Fruit fly (Drosophila melanogaster) whole organism, embryonic: ENCODE measurements around the gene Adck5.

Source experiments
- Ada2b ChIP-seq: fragments of 200-800 bp; sonication (Bioruptor generic); IDR thresholded peaks from 2 replicates; pipeline ENCODE4 v1.3.6; 2022; ENCODE audit warnings: missing biosample characterization, missing genetic modification characterization
- B-H1 ChIP-seq: fragments of 200-800 bp; sonication (Bioruptor generic); IDR thresholded peaks from 3 replicates; pipeline ENCODE4 v1.3.6; 2022; ENCODE audit warnings: missing biosample characterization, missing genetic modification characterization
- C15 ChIP-seq: fragments of 200-800 bp; sonication (Bioruptor generic); IDR thresholded peaks from 3 replicates; pipeline ENCODE4 v1.3.6; 2022; ENCODE audit warnings: missing biosample characterization, missing genetic modification characterization
- CG12299 ChIP-seq: fragments of 200-800 bp; sonication (Bioruptor generic); optimal IDR thresholded peaks from 2 replicates; lab custom pipeline; 2018; ENCODE audit warnings: missing biosample characterization, mild to moderate bottlenecking, missing genetic modification characterization
- CG13424 ChIP-seq: fragments of 200-800 bp; sonication (Bioruptor generic); optimal IDR thresholded peaks from 2 replicates; lab custom pipeline; 2019; ENCODE audit warnings: missing biosample characterization, mild to moderate bottlenecking, missing genetic modification characterization, moderate library complexity
- CG1529 ChIP-seq: fragments of 200-800 bp; sonication (Bioruptor generic); optimal IDR thresholded peaks from 3 replicates; lab custom pipeline; 2018; ENCODE audit warnings: missing biosample characterization, missing genetic modification characterization
- CG1602 ChIP-seq: fragments of 200-800 bp; sonication (Bioruptor generic); optimal IDR thresholded peaks from 3 replicates; lab custom pipeline; 2016; ENCODE audit warnings: missing biosample characterization, missing genetic modification characterization
- CG17328 ChIP-seq: fragments of 200-800 bp; sonication (Bioruptor generic); IDR thresholded peaks from 2 replicates; pipeline ENCODE4 v1.3.6; 2022; ENCODE audit warnings: missing biosample characterization, missing genetic modification characterization
- CG17359 ChIP-seq: fragments of 200-800 bp; sonication (Bioruptor generic); optimal IDR thresholded peaks from 3 replicates; lab custom pipeline; 2018; ENCODE audit warnings: missing biosample characterization, mild to moderate bottlenecking, missing genetic modification characterization, moderate library complexity
- CG17829 ChIP-seq: fragments of 200-800 bp; optimal IDR thresholded peaks from 2 replicates; lab custom pipeline; 2019; ENCODE audit warnings: missing biosample characterization, mild to moderate bottlenecking, missing genetic modification characterization, moderate library complexity
- CG18764 ChIP-seq: fragments of 200-800 bp; sonication (Bioruptor generic); optimal IDR thresholded peaks from 3 replicates; lab custom pipeline; 2016; ENCODE audit warnings: missing biosample characterization, missing genetic modification characterization
- CG31224 ChIP-seq: fragments of 200-800 bp; sonication (Bioruptor generic); IDR thresholded peaks from 2 replicates; pipeline ENCODE4 v1.3.6; 2022; ENCODE audit warnings: missing biosample characterization, missing genetic modification characterization
- CG34422 ChIP-seq: fragments of 200-800 bp; sonication (Bioruptor generic); IDR thresholded peaks from 3 replicates; pipeline ENCODE4 v1.3.6; 2022; ENCODE audit warnings: missing biosample characterization, missing genetic modification characterization
- CG4328 ChIP-seq: fragments of 200-800 bp; sonication (Bioruptor generic); optimal IDR thresholded peaks from 3 replicates; lab custom pipeline; 2017; ENCODE audit warnings: missing biosample characterization, missing genetic modification reagents, missing genetic modification characterization
- CkIIα-i1 ChIP-seq: fragments of 200-800 bp; sonication (Bioruptor generic); IDR thresholded peaks from 2 replicates; pipeline ENCODE4 v1.3.6; 2022; ENCODE audit warnings: missing biosample characterization, missing genetic modification characterization
- D19A ChIP-seq: fragments of 200-800 bp; optimal IDR thresholded peaks from 3 replicates; lab custom pipeline; 2019; ENCODE audit warnings: missing biosample characterization, mild to moderate bottlenecking, missing genetic modification characterization, moderate library complexity
- Dll ChIP-seq: fragments of 200-800 bp; sonication (Bioruptor generic); IDR thresholded peaks from 4 replicates; pipeline ENCODE4 v1.3.6; 2022; ENCODE audit warnings: missing biosample characterization, missing genetic modification characterization; ENCODE audit not compliant: partially characterized antibody
- Dp ChIP-seq: fragments of 200-800 bp; sonication (Bioruptor generic); optimal IDR thresholded peaks from 2 replicates; lab custom pipeline; 2018; ENCODE audit warnings: missing biosample characterization, mild to moderate bottlenecking, missing genetic modification characterization, moderate library complexity
- Ets97D ChIP-seq: fragments of 200-800 bp; sonication (Bioruptor generic); optimal IDR thresholded peaks from 3 replicates; lab custom pipeline; 2016; ENCODE audit warnings: missing biosample characterization, missing genetic modification characterization
- HLH54F ChIP-seq: fragments of 200-800 bp; sonication (Bioruptor generic); optimal IDR thresholded peaks from 3 replicates; lab custom pipeline; 2016; ENCODE audit warnings: missing biosample characterization, missing genetic modification characterization
- Hr51 ChIP-seq, 2 experiments: fragments of 200-800 bp; sonication (Bioruptor generic); optimal IDR thresholded peaks; 2 replicates in 1 of 2; 3 replicates in 1 of 2; lab custom pipeline; 2016 to 2018; ENCODE audit warnings: missing biosample characterization in 2 of 2, missing genetic modification characterization in 2 of 2, mild to moderate bottlenecking in 1 of 2, moderate library complexity in 1 of 2
- Jarid2 ChIP-seq: fragments of 200-800 bp; sonication (Bioruptor generic); optimal IDR thresholded peaks from 3 replicates; lab custom pipeline; 2017; ENCODE audit warnings: mild to moderate bottlenecking, missing biosample characterization, missing genetic modification reagents, missing genetic modification characterization
- MBD-R2 ChIP-seq: fragments of 200-800 bp; sonication (Bioruptor generic); IDR thresholded peaks from 2 replicates; pipeline ENCODE4 v1.3.6; 2022; ENCODE audit warnings: missing biosample characterization, missing genetic modification characterization
- MTF-1 ChIP-seq: fragments of 200-800 bp; sonication (Bioruptor generic); optimal IDR thresholded peaks from 2 replicates; lab custom pipeline; 2018; ENCODE audit warnings: missing biosample characterization, mild to moderate bottlenecking, missing genetic modification characterization, borderline replicate concordance
- Optix ChIP-seq: fragments of 200-800 bp; sonication (Bioruptor generic); IDR thresholded peaks from 3 replicates; pipeline ENCODE4 v1.3.6; 2022; ENCODE audit warnings: missing biosample characterization, missing genetic modification characterization
- PHDP ChIP-seq: fragments of 200-800 bp; sonication (Bioruptor generic); optimal IDR thresholded peaks from 3 replicates; lab custom pipeline; 2018; ENCODE audit warnings: missing biosample characterization, mild to moderate bottlenecking, missing genetic modification characterization, moderate library complexity
- Ssrp ChIP-seq: fragments of 200-800 bp; sonication (Bioruptor generic); optimal IDR thresholded peaks from 2 replicates; lab custom pipeline; 2018; ENCODE audit warnings: missing biosample characterization, mild to moderate bottlenecking, missing genetic modification characterization, moderate library complexity
- bab2 ChIP-seq: fragments of 200-800 bp; sonication (Bioruptor generic); optimal IDR thresholded peaks from 2 replicates; lab custom pipeline; 2016; ENCODE audit warnings: missing biosample characterization, missing genetic modification characterization
- bbx ChIP-seq: fragments of 200-800 bp; sonication (Bioruptor generic); IDR thresholded peaks from 2 replicates; pipeline ENCODE4 v1.3.6; 2022; ENCODE audit warnings: missing biosample characterization, missing genetic modification characterization; ENCODE audit not compliant: partially characterized antibody
- cg ChIP-seq: fragments of 200-800 bp; sonication (Bioruptor generic); optimal IDR thresholded peaks from 3 replicates; lab custom pipeline; 2019; ENCODE audit warnings: missing biosample characterization, mild to moderate bottlenecking, missing genetic modification characterization, moderate library complexity
- crp ChIP-seq, 2 experiments: fragments of 200-800 bp; sonication (Bioruptor generic); optimal IDR thresholded peaks; 2 replicates in 1 of 2; 3 replicates in 1 of 2; lab custom pipeline; 2017; ENCODE audit warnings: missing biosample characterization in 2 of 2, missing genetic modification characterization in 2 of 2, mild to moderate bottlenecking in 1 of 2, moderate library complexity in 1 of 2
- danr ChIP-seq: fragments of 200-800 bp; sonication (Bioruptor generic); IDR thresholded peaks from 2 replicates; pipeline ENCODE4 v1.3.6; 2022; ENCODE audit warnings: missing biosample characterization, missing genetic modification characterization
- esg ChIP-seq: fragments of 200-800 bp; sonication (Bioruptor generic); conservative IDR thresholded peaks from 2 replicates; pipeline ENCODE4 v1.3.6; 2022; ENCODE audit warnings: missing biosample characterization, missing genetic modification characterization
- fd3F ChIP-seq: fragments of 200-800 bp; sonication (Bioruptor generic); optimal IDR thresholded peaks from 2 replicates; lab custom pipeline; 2018; ENCODE audit warnings: missing biosample characterization, mild to moderate bottlenecking, missing genetic modification characterization, moderate library complexity
- gcm ChIP-seq: fragments of 200-800 bp; sonication (Bioruptor generic); optimal IDR thresholded peaks from 2 replicates; lab custom pipeline; 2019; ENCODE audit warnings: missing biosample characterization, mild to moderate bottlenecking, missing genetic modification characterization, moderate library complexity
- gsb-n ChIP-seq: fragments of 200-800 bp; sonication (Bioruptor generic); optimal IDR thresholded peaks from 3 replicates; lab custom pipeline; 2018; ENCODE audit warnings: missing biosample characterization, mild to moderate bottlenecking, missing genetic modification characterization
- h ChIP-seq: fragments of >200 bp; optimal IDR thresholded peaks from 2 replicates; lab custom pipeline; 2017
- ham ChIP-seq: fragments of 200-800 bp; sonication (Bioruptor generic); IDR thresholded peaks from 2 replicates; pipeline ENCODE4 v1.3.6; 2022; ENCODE audit warnings: missing biosample characterization, missing genetic modification characterization
- hbn ChIP-seq: fragments of 200-800 bp; sonication (Bioruptor generic); IDR thresholded peaks from 2 replicates; pipeline ENCODE4 v1.3.6; 2022; ENCODE audit warnings: missing biosample characterization, missing genetic modification characterization; ENCODE audit not compliant: partially characterized antibody
- her ChIP-seq: fragments of 200-800 bp; sonication (Bioruptor generic); optimal IDR thresholded peaks from 2 replicates; lab custom pipeline; 2016; ENCODE audit warnings: missing biosample characterization, missing genetic modification characterization
- lov ChIP-seq, 2 experiments: fragments of 200-800 bp in 1 of 2; fragments of >200 bp in 1 of 2; sonication (Bioruptor generic) in 1 of 2; IDR thresholded peaks in 1 of 2; optimal IDR thresholded peaks in 1 of 2; 2 replicates in 1 of 2; 3 replicates in 1 of 2; pipeline versions ENCODE4 v1.3.6 to Lab custom; 2017 to 2022; ENCODE audit warnings: missing biosample characterization in 1 of 2, missing genetic modification characterization in 1 of 2
- nmo ChIP-seq: fragments of 200-800 bp; sonication (Bioruptor generic); optimal IDR thresholded peaks from 2 replicates; lab custom pipeline; 2018; ENCODE audit warnings: missing biosample characterization, mild to moderate bottlenecking, missing genetic modification characterization, moderate library complexity
- rib ChIP-seq: fragments of 200-800 bp; sonication (Bioruptor generic); IDR thresholded peaks from 2 replicates; pipeline ENCODE4 v1.3.6; 2022; ENCODE audit warnings: missing biosample characterization, missing genetic modification characterization
- sens ChIP-seq: fragments of 200-800 bp; sonication (Bioruptor generic); peaks from one replicate; lab custom pipeline; 2016; ENCODE audit warnings: missing biosample characterization, missing genetic modification characterization
- tgo ChIP-seq: fragments of 200-800 bp; sonication (Bioruptor generic); IDR thresholded peaks from 3 replicates; pipeline ENCODE4 v1.3.6; 2022; ENCODE audit warnings: missing biosample characterization, missing genetic modification characterization
- tll ChIP-seq, 2 experiments: fragments of 200-800 bp in 1 of 2; fragments of >200 bp in 1 of 2; sonication (Bioruptor generic) in 1 of 2; optimal IDR thresholded peaks; 2 replicates each; lab custom pipeline; 2017 to 2019; ENCODE audit warnings: missing biosample characterization in 2 of 2, missing genetic modification characterization in 2 of 2, mild to moderate bottlenecking in 1 of 2, moderate library complexity in 1 of 2
- vvl ChIP-seq: fragments of 200-800 bp; sonication (Bioruptor generic); IDR thresholded peaks from 2 replicates; pipeline ENCODE4 v1.3.6; 2022; ENCODE audit warnings: missing biosample characterization, missing genetic modification characterization
- wdn ChIP-seq: fragments of 200-800 bp; sonication (Bioruptor generic); IDR thresholded peaks from 2 replicates; pipeline ENCODE4 v1.3.6; 2022; ENCODE audit warnings: missing biosample characterization, missing genetic modification characterization

The Adck5 gene

dm6 chr3L:11214406-11215243, 45.0 kb downstream of the Adck5 start, which contains the start of gene CG42671 (continued):
- TF ChIP-seq sens (GFP tag; lab: Kevin White, UChicago), result peak; percentile 25
- peak; percentile 56 for TF ChIP-seq Ets97D (GFP tag; lab: Kevin White, UChicago)
- no peak for TF ChIP-seq danr (GFP tag; lab: Robert Waterston, UW)
- TF ChIP-seq CG1529 (GFP tag; lab: Kevin White, UChicago), result no peak
- TF ChIP-seq Hr51 (GFP tag; optimal IDR thresholded peaks at IDR 0.05; lab: Kevin White, UChicago), result peak in 1 of 2 experiments; percentile 6
- TF ChIP-seq tgo, result no peak
- TF ChIP-seq Jarid2 (GFP tag; lab: Kevin White, UChicago), result no peak
- TF ChIP-seq rib (GFP tag; lab: Robert Waterston, UW), result peak; percentile 71
- TF ChIP-seq Dp (GFP tag; lab: Kevin White, UChicago), result peak; percentile 60
- TF ChIP-seq MTF-1 (GFP tag; lab: Kevin White, UChicago), result no peak
- 0 out of 2 replicates have a peak, but pooled peaks have one; percentile 7 for TF ChIP-seq vvl (GFP tag; lab: Robert Waterston, UW)
- TF ChIP-seq C15 (GFP tag; lab: Robert Waterston, UW), result no peak
- TF ChIP-seq D19A (tag; lab: Kevin White, UChicago), result peak; percentile 35
- TF ChIP-seq CG31224, result no peak
- TF ChIP-seq CG17328 (GFP tag; lab: Robert Waterston, UW), result no peak
- no peak for TF ChIP-seq tll (GFP tag; optimal IDR thresholded peaks at IDR 0.05; lab: Kevin White, UChicago)
- TF ChIP-seq gcm (GFP tag; lab: Kevin White, UChicago), result no peak
- no peak for TF ChIP-seq her
- TF ChIP-seq cg (GFP tag; lab: Kevin White, UChicago), result no peak
- TF ChIP-seq ham (GFP tag; lab: Robert Waterston, UW), result no peak
- TF ChIP-seq nmo (GFP tag; lab: Kevin White, UChicago), result peak; percentile 32
- TF ChIP-seq Ada2b (GFP tag; lab: Robert Waterston, UW), result no peak
- no peak for TF ChIP-seq esg (GFP tag; lab: Robert Waterston, UW)
- no peak for TF ChIP-seq crp (GFP tag; optimal IDR thresholded peaks at IDR 0.05; lab: Kevin White, UChicago)
- TF ChIP-seq CG12299 (tag; lab: Kevin White, UChicago), result peak; percentile 14
- TF ChIP-seq CkIIα-i1 (GFP tag; lab: Robert Waterston, UW), result no peak
- no peak for TF ChIP-seq bbx (GFP tag; lab: Robert Waterston, UW)
- TF ChIP-seq h (lab: Kevin White, UChicago), result no peak
- no peak for TF ChIP-seq CG4328 (GFP tag; lab: Kevin White, UChicago)
- no peak for TF ChIP-seq Ssrp (tag; lab: Kevin White, UChicago)
- TF ChIP-seq CG1602, result no peak
- TF ChIP-seq hbn (GFP tag; lab: Robert Waterston, UW), result 0 out of 2 replicates have a peak, but pooled peaks have one; percentile 18
- no peak for TF ChIP-seq fd3F (GFP tag; lab: Kevin White, UChicago)
- peak; percentile 30; the same call in 1 of the 4 replicates for TF ChIP-seq Dll (GFP tag; lab: Robert Waterston, UW)
- no peak for TF ChIP-seq lov (optimal IDR thresholded peaks at IDR 0.05; lab: Kevin White, UChicago)
- no peak for TF ChIP-seq lov (GFP tag; IDR thresholded peaks at IDR 0.05; lab: Robert Waterston, UW)
- no peak for TF ChIP-seq B-H1 (GFP tag; lab: Robert Waterston, UW)
- no peak for TF ChIP-seq HLH54F
- no peak for TF ChIP-seq MBD-R2 (GFP tag; lab: Robert Waterston, UW)
- no peak for TF ChIP-seq CG18764 (GFP tag; lab: Kevin White, UChicago)
- 0 out of 3 replicates have a peak, but pooled peaks have one; percentile 13 for TF ChIP-seq CG34422 (GFP tag; lab: Robert Waterston, UW)
- TF ChIP-seq PHDP, result peak; percentile 32
- TF ChIP-seq CG13424 (tag; lab: Kevin White, UChicago), result peak; percentile 3
- no peak for TF ChIP-seq Optix (GFP tag; lab: Robert Waterston, UW)
- no peak for TF ChIP-seq wdn
- peak; percentile 6 for TF ChIP-seq CG17829 (tag; lab: Kevin White, UChicago)
- peak; percentile 10 for TF ChIP-seq gsb-n (tag; lab: Kevin White, UChicago)
- no peak for TF ChIP-seq bab2 (GFP tag; lab: Kevin White, UChicago)
- TF ChIP-seq CG17359, result peak; percentile 71
